Worm (Caenorhabditis elegans) whole organism, mixed stage, embryonic: ENCODE results near the gene srw-82.
"Not testable (repeated sequence)": the region's sequence is repeated elsewhere in the genome, so short reads cannot be mapped to it uniquely, and the experiment has no call there.

ENCODE experiments used
- M03D4.4 ChIP-seq: sonication (generic microtip); optimal IDR thresholded peaks from 2 replicates; lab custom pipeline; 2017; ENCODE audit warnings: mild to moderate bottlenecking, missing genetic modification characterization, missing compliant biosample characterization
- bed-3 ChIP-seq: fragments of 200-800 bp; sonication (Bioruptor generic); optimal IDR thresholded peaks from 3 replicates; lab custom pipeline; 2018; ENCODE audit warnings: mild to moderate bottlenecking, missing genetic modification characterization, moderate library complexity, missing compliant biosample characterization
- blmp-1 ChIP-seq: fragments of 150-350 bp; optimal IDR thresholded peaks from 2 replicates; lab custom pipeline; 2014; ENCODE audit warnings: missing biosample characterization, missing genetic modification characterization
- ceh-39 ChIP-seq: fragments of 150-350 bp; optimal IDR thresholded peaks from 2 replicates; lab custom pipeline; 2014; ENCODE audit warnings: missing biosample characterization, missing genetic modification characterization
- ceh-83 ChIP-seq: fragments of 200-800 bp; sonication (Bioruptor generic); optimal IDR thresholded peaks from 2 replicates; lab custom pipeline; 2018; ENCODE audit warnings: mild to moderate bottlenecking, missing genetic modification characterization, missing compliant biosample characterization
- ces-1 ChIP-seq: fragments of 150-350 bp; optimal IDR thresholded peaks from 2 replicates; lab custom pipeline; 2014; ENCODE audit warnings: missing biosample characterization, missing genetic modification reagents, missing genetic modification characterization
- cnd-1 ChIP-seq: fragments of 200-800 bp; sonication (Bioruptor generic); optimal IDR thresholded peaks from 2 replicates; lab custom pipeline; 2018; ENCODE audit warnings: mild to moderate bottlenecking, missing genetic modification characterization, missing compliant biosample characterization
- drap-1 ChIP-seq: fragments of 200-800 bp; sonication (Bioruptor generic); optimal IDR thresholded peaks from 3 replicates; lab custom pipeline; 2018; ENCODE audit warnings: mild to moderate bottlenecking, missing genetic modification characterization, missing compliant biosample characterization
- elt-1 ChIP-seq: sonication (generic microtip); optimal IDR thresholded peaks from 2 replicates; lab custom pipeline; 2017; ENCODE audit warnings: missing genetic modification characterization, mild to moderate bottlenecking, missing compliant biosample characterization, antibody characterized with exemption, moderate library complexity, borderline replicate concordance; ENCODE audit not compliant: insufficient read depth
- elt-3 ChIP-seq: fragments of 150-350 bp; optimal IDR thresholded peaks from 2 replicates; lab custom pipeline; 2014; ENCODE audit warnings: missing biosample characterization, missing genetic modification characterization
- flh-1 ChIP-seq: fragments of 200-800 bp; sonication (Bioruptor generic); optimal IDR thresholded peaks from 2 replicates; lab custom pipeline; 2018; ENCODE audit warnings: mild to moderate bottlenecking, missing genetic modification characterization, moderate library complexity, missing compliant biosample characterization
- hlh-1 ChIP-seq: fragments of 150-350 bp; optimal IDR thresholded peaks from 2 replicates; lab custom pipeline; 2014; ENCODE audit warnings: missing biosample characterization, missing genetic modification reagents, missing genetic modification characterization
- lsy-2 ChIP-seq: fragments of 150-350 bp; optimal IDR thresholded peaks from 2 replicates; lab custom pipeline; 2014; ENCODE audit warnings: missing biosample characterization, missing genetic modification characterization
- mab-5 ChIP-seq: fragments of 150-350 bp; optimal IDR thresholded peaks from 2 replicates; lab custom pipeline; 2014; ENCODE audit warnings: missing biosample characterization, missing genetic modification characterization
- mep-1 ChIP-seq: fragments of 150-350 bp; optimal IDR thresholded peaks from 2 replicates; lab custom pipeline; 2017; ENCODE audit warnings: missing biosample characterization, missing genetic modification reagents, missing genetic modification characterization, inconsistent platforms
- mls-2 ChIP-seq: sonication (generic microtip); optimal IDR thresholded peaks from 2 replicates; lab custom pipeline; 2016; ENCODE audit warnings: mild to moderate bottlenecking, missing genetic modification characterization, moderate library complexity, missing compliant biosample characterization
- nhr-12 ChIP-seq: fragments of 150-350 bp; optimal IDR thresholded peaks from 2 replicates; lab custom pipeline; 2014; ENCODE audit warnings: missing biosample characterization, missing genetic modification characterization
- nhr-2 ChIP-seq: fragments of 150-350 bp; optimal IDR thresholded peaks from 2 replicates; lab custom pipeline; 2014; ENCODE audit warnings: missing biosample characterization, missing genetic modification characterization
- nhr-237 ChIP-seq: fragments of 150-350 bp; optimal IDR thresholded peaks from 2 replicates; lab custom pipeline; 2014; ENCODE audit warnings: missing biosample characterization, missing genetic modification characterization
- nhr-28 ChIP-seq: fragments of 150-350 bp; optimal IDR thresholded peaks from 2 replicates; lab custom pipeline; 2014; ENCODE audit warnings: missing biosample characterization, missing genetic modification characterization
- nhr-76 ChIP-seq: sonication (generic microtip); optimal IDR thresholded peaks from 2 replicates; lab custom pipeline; 2017; ENCODE audit warnings: missing biosample characterization, missing genetic modification characterization
- pha-4 ChIP-seq: fragments of 150-350 bp; optimal IDR thresholded peaks from 2 replicates; lab custom pipeline; 2018; ENCODE audit warnings: missing biosample characterization, missing genetic modification reagents, missing genetic modification characterization
- sem-2 ChIP-seq: fragments of 200-800 bp; sonication (Bioruptor generic); optimal IDR thresholded peaks from 2 replicates; lab custom pipeline; 2018; ENCODE audit warnings: mild to moderate bottlenecking, missing genetic modification characterization, missing compliant biosample characterization
- snpc-4 ChIP-seq: fragments of 150-350 bp; optimal IDR thresholded peaks from 2 replicates; lab custom pipeline; 2014; ENCODE audit warnings: missing biosample characterization, missing genetic modification characterization
- sptf-1 ChIP-seq: sonication (generic microtip); optimal IDR thresholded peaks from 2 replicates; lab custom pipeline; 2017; ENCODE audit warnings: mild to moderate bottlenecking, missing genetic modification characterization, moderate library complexity, missing compliant biosample characterization
- tbx-8 ChIP-seq: fragments of 200-800 bp; sonication (Bioruptor generic); optimal IDR thresholded peaks from 2 replicates; lab custom pipeline; 2018; ENCODE audit warnings: mild to moderate bottlenecking, missing genetic modification characterization, moderate library complexity, missing compliant biosample characterization
- unc-120 ChIP-seq: sonication (generic microtip); optimal IDR thresholded peaks from 2 replicates; lab custom pipeline; 2017; ENCODE audit warnings: missing genetic modification characterization, missing compliant biosample characterization; ENCODE audit not compliant: poor library complexity, severe bottlenecking
- unc-39 ChIP-seq: fragments of 150-350 bp; optimal IDR thresholded peaks from 2 replicates; lab custom pipeline; 2014; ENCODE audit warnings: missing biosample characterization, missing genetic modification characterization
- unc-62 ChIP-seq: fragments of 150-350 bp; optimal IDR thresholded peaks from 2 replicates; lab custom pipeline; 2014; ENCODE audit warnings: missing biosample characterization, missing genetic modification reagents, missing genetic modification characterization
- zip-8 ChIP-seq: fragments of 150-350 bp; optimal IDR thresholded peaks from 2 replicates; lab custom pipeline; 2014; ENCODE audit warnings: missing biosample characterization, missing genetic modification characterization

Gene srw-82

ce11 chrV:18404767-18405166 is 26.8 kb upstream of the srw-82 start, which contains the start of gene srh-209:
TSS of gene srh-209 (minus strand) at chrV:18404867.
- not testable (repeated sequence) for TF ChIP-seq nhr-28 (tag; lab: Kevin White, UChicago); elt-1 (tag; lab: Kevin White, UChicago); bed-3 (GFP tag; lab: Kevin White, UChicago)

- no peak for TF ChIP-seq elt-3
- TF ChIP-seq cnd-1 (tag; lab: Kevin White, UChicago), result no peak
- no peak for TF ChIP-seq mls-2 (tag; lab: Kevin White, UChicago)
- TF ChIP-seq nhr-237, result no peak
- TF ChIP-seq mep-1 (tag; lab: Kevin White, UChicago), result no peak
- TF ChIP-seq mab-5 (tag; lab: Kevin White, UChicago), result no peak
- TF ChIP-seq unc-39, result no peak
- no peak for TF ChIP-seq unc-62 (GFP tag; lab: Kevin White, UChicago)
- TF ChIP-seq ceh-83 (GFP tag; lab: Kevin White, UChicago), result no peak
- TF ChIP-seq blmp-1 (tag; lab: Kevin White, UChicago), result no peak
- TF ChIP-seq lsy-2 (tag; lab: Kevin White, UChicago), result no peak
- no peak for TF ChIP-seq hlh-1
- TF ChIP-seq sem-2 (GFP tag; lab: Kevin White, UChicago), result no peak
- no peak for TF ChIP-seq tbx-8 (GFP tag; lab: Kevin White, UChicago)
- no peak for TF ChIP-seq zip-8 (tag; lab: Kevin White, UChicago)
- no peak for TF ChIP-seq sptf-1 (tag; lab: Kevin White, UChicago)
- no peak for TF ChIP-seq nhr-12 (tag; lab: Kevin White, UChicago)
Observed at ce11 chrV:18410142-18410541, 21.4 kb upstream of the srw-82 start, which contains the start of gene srh-207. TSS of gene srh-207 (minus strand) at chrV:18410242.

- TF ChIP-seq nhr-76 (tag; lab: Kevin White, UChicago), result no peak
- TF ChIP-seq unc-62 (GFP tag; lab: Kevin White, UChicago), result no peak
- TF ChIP-seq nhr-12 (tag; lab: Kevin White, UChicago), result no peak
- TF ChIP-seq lsy-2 (tag; lab: Kevin White, UChicago), result no peak
- TF ChIP-seq elt-1 (tag; lab: Kevin White, UChicago), result no peak
- TF ChIP-seq unc-39, result no peak
- no peak for TF ChIP-seq tbx-8 (GFP tag; lab: Kevin White, UChicago)
- TF ChIP-seq unc-120 (tag; lab: Kevin White, UChicago), result no peak
- no peak for TF ChIP-seq ceh-83 (GFP tag; lab: Kevin White, UChicago)
- no peak for TF ChIP-seq snpc-4 (tag; lab: Kevin White, UChicago)
- TF ChIP-seq blmp-1 (tag; lab: Kevin White, UChicago), result no peak
- no peak for TF ChIP-seq bed-3 (GFP tag; lab: Kevin White, UChicago)
- TF ChIP-seq mep-1 (tag; lab: Kevin White, UChicago), result no peak
- no peak for TF ChIP-seq nhr-2
- no peak for TF ChIP-seq drap-1 (GFP tag; lab: Kevin White, UChicago)
- no peak for TF ChIP-seq M03D4.4 (tag; lab: Kevin White, UChicago)
- TF ChIP-seq flh-1 (GFP tag; lab: Kevin White, UChicago), result no peak
- no peak for TF ChIP-seq mls-2 (tag; lab: Kevin White, UChicago)
Observed at ce11 chrV:18412351-18412750, 19.2 kb upstream of the srw-82 start.

ce11 chrV:18412887-18413286 is 18.7 kb upstream of the srw-82 start, which contains the start of gene ZK262.2:
TSS of gene ZK262.2 (minus strand) at chrV:18412987.
- TF ChIP-seq ces-1 (GFP tag; lab: Kevin White, UChicago) (no peak), ceh-39 (tag; lab: Kevin White, UChicago) (no peak), elt-1 (tag; lab: Kevin White, UChicago) (no peak), sem-2 (GFP tag; lab: Kevin White, UChicago) (no peak), M03D4.4 (tag; lab: Kevin White, UChicago) (no peak), ceh-83 (GFP tag; lab: Kevin White, UChicago) (no peak), snpc-4 (tag; lab: Kevin White, UChicago) (no peak), hlh-1 (no peak), bed-3 (GFP tag; lab: Kevin White, UChicago) (no peak), pha-4 (no peak), blmp-1 (tag; lab: Kevin White, UChicago) (no peak), elt-3 (no peak), nhr-12 (tag; lab: Kevin White, UChicago) (no peak), zip-8 (tag; lab: Kevin White, UChicago) (no peak)

ce11 chrV:18414051-18414450 is 17.5 kb upstream of the srw-82 start, which contains the start of gene txt-8:
TSS of gene txt-8 (plus strand) at chrV:18414351.
- no peak for TF ChIP-seq hlh-1
